Fruit fly (Drosophila melanogaster) whole organism, adult: ENCODE measurements around the gene CG13081.

Experiments used
- CG11617 ChIP-seq: fragments of 200-800 bp; sonication (Bioruptor generic); optimal IDR thresholded peaks from 2 replicates; lab custom pipeline; 2017; ENCODE audit warnings: mild to moderate bottlenecking, missing biosample characterization, missing genetic modification reagents, missing genetic modification characterization
- CG12768 ChIP-seq: fragments of 200-800 bp; sonication (Bioruptor generic); optimal IDR thresholded peaks from 2 replicates; lab custom pipeline; 2017; ENCODE audit warnings: missing biosample characterization, missing genetic modification characterization, mild to moderate bottlenecking, moderate library complexity, missing genetic modification reagents
- CG14711 ChIP-seq: fragments of 200-800 bp; sonication (Bioruptor generic); optimal IDR thresholded peaks from 2 replicates; lab custom pipeline; 2018; ENCODE audit warnings: missing biosample characterization, mild to moderate bottlenecking, missing genetic modification characterization, moderate library complexity
- CG1620 ChIP-seq: fragments of 200-800 bp; sonication (Bioruptor generic); optimal IDR thresholded peaks from 2 replicates; lab custom pipeline; 2016; ENCODE audit warnings: missing biosample characterization, missing genetic modification characterization
- CG33017 ChIP-seq: fragments of 200-800 bp; sonication (Bioruptor generic); optimal IDR thresholded peaks from 2 replicates; lab custom pipeline; 2018; ENCODE audit warnings: missing biosample characterization, mild to moderate bottlenecking, missing genetic modification characterization, moderate library complexity
- CG5204 ChIP-seq: fragments of 200-800 bp; sonication (Bioruptor generic); optimal IDR thresholded peaks from 2 replicates; lab custom pipeline; 2016; ENCODE audit warnings: missing biosample characterization, missing genetic modification characterization
- CG7045 ChIP-seq: fragments of 200-800 bp; sonication (Bioruptor generic); optimal IDR thresholded peaks from 2 replicates; lab custom pipeline; 2017; ENCODE audit warnings: missing biosample characterization, mild to moderate bottlenecking, missing genetic modification characterization
- CG7101 ChIP-seq: fragments of 200-800 bp; sonication (Bioruptor generic); optimal IDR thresholded peaks from 2 replicates; lab custom pipeline; 2018; ENCODE audit warnings: missing biosample characterization, mild to moderate bottlenecking, missing genetic modification characterization, moderate library complexity
- Clk ChIP-seq: fragments of 200-800 bp; sonication (Bioruptor generic); optimal IDR thresholded peaks from 2 replicates; lab custom pipeline; 2017; ENCODE audit warnings: missing biosample characterization, missing genetic modification characterization
- Crg-1 ChIP-seq: fragments of 200-800 bp; sonication (Bioruptor generic); optimal IDR thresholded peaks from 2 replicates; lab custom pipeline; 2016; ENCODE audit warnings: missing biosample characterization, missing genetic modification characterization
- Hr96 ChIP-seq: fragments of 200-800 bp; sonication (Bioruptor generic); optimal IDR thresholded peaks from 2 replicates; lab custom pipeline; 2016; ENCODE audit warnings: missing biosample characterization, missing genetic modification characterization
- Mnt ChIP-seq: fragments of 200-800 bp; sonication (Bioruptor generic); optimal IDR thresholded peaks from 2 replicates; lab custom pipeline; 2016; ENCODE audit warnings: missing biosample characterization, mild to moderate bottlenecking, missing genetic modification characterization
- bab1 ChIP-seq: fragments of 200-800 bp; sonication (Bioruptor generic); optimal IDR thresholded peaks from 3 replicates; lab custom pipeline; 2019; ENCODE audit warnings: missing biosample characterization, mild to moderate bottlenecking, missing genetic modification characterization, moderate library complexity
- cic ChIP-seq: fragments of 200-800 bp; sonication (Bioruptor generic); optimal IDR thresholded peaks from 2 replicates; lab custom pipeline; 2017; ENCODE audit warnings: missing biosample characterization, mild to moderate bottlenecking, missing genetic modification characterization, moderate library complexity
- cnc ChIP-seq, 2 experiments: fragments of >200 bp; optimal IDR thresholded peaks; 2 replicates each; lab custom pipeline; 2017
- kay ChIP-seq: fragments of 200-800 bp; sonication (Bioruptor generic); peaks from one replicate; lab custom pipeline; 2016; ENCODE audit warnings: missing biosample characterization, missing genetic modification characterization, borderline replicate concordance
- ovo ChIP-seq: fragments of 200-800 bp; sonication (Bioruptor generic); optimal IDR thresholded peaks from 2 replicates; lab custom pipeline; 2016; ENCODE audit warnings: missing biosample characterization, missing genetic modification characterization
- pad ChIP-seq: fragments of 200-800 bp; sonication (Bioruptor generic); optimal IDR thresholded peaks from 3 replicates; lab custom pipeline; 2017; ENCODE audit warnings: missing biosample characterization, missing genetic modification characterization, mild to moderate bottlenecking, moderate library complexity, missing genetic modification reagents
- tj ChIP-seq: fragments of 200-800 bp; sonication (Bioruptor generic); optimal IDR thresholded peaks from 3 replicates; lab custom pipeline; 2017; ENCODE audit warnings: missing biosample characterization, mild to moderate bottlenecking, missing genetic modification characterization, moderate library complexity
- toe ChIP-seq: fragments of 200-800 bp; sonication (Bioruptor generic); optimal IDR thresholded peaks from 2 replicates; lab custom pipeline; 2016; ENCODE audit warnings: missing biosample characterization, missing genetic modification characterization

CG13081 gene

dm6 chr2L:19537779-19538456 is 2.5 kb upstream of the CG13081 start, which contains the start of gene CG13082:
CG13082 (plus strand) TSS chr2L:19538425.
- TF ChIP-seq tj (GFP tag; lab: Kevin White, UChicago), result no peak
- no peak for TF ChIP-seq cic (GFP tag; lab: Kevin White, UChicago)
- TF ChIP-seq Hr96 (GFP tag; lab: Kevin White, UChicago), result no peak
- TF ChIP-seq CG33017 (tag; lab: Kevin White, UChicago), result no peak
- no peak for TF ChIP-seq ovo
- TF ChIP-seq cnc (optimal IDR thresholded peaks at IDR 0.05; lab: Kevin White, UChicago), result no peak

- TF ChIP-seq tj (GFP tag; lab: Kevin White, UChicago), result no peak
- no peak for TF ChIP-seq cic (GFP tag; lab: Kevin White, UChicago)
- TF ChIP-seq CG14711, result no peak
- TF ChIP-seq CG5204 (GFP tag; lab: Kevin White, UChicago), result no peak
- no peak for TF ChIP-seq ovo
- TF ChIP-seq Clk (GFP tag; lab: Kevin White, UChicago), result no peak
- no peak for TF ChIP-seq Crg-1 (GFP tag; lab: Kevin White, UChicago)
- TF ChIP-seq CG12768 (GFP tag; lab: Kevin White, UChicago), result no peak
- no peak for TF ChIP-seq CG33017 (tag; lab: Kevin White, UChicago)
- peak; percentile 8 for TF ChIP-seq CG1620 (GFP tag; lab: Kevin White, UChicago)
- TF ChIP-seq CG7045 (GFP tag; lab: Kevin White, UChicago), result no peak
- TF ChIP-seq CG11617 (GFP tag; lab: Kevin White, UChicago), result peak; percentile 22
- no peak for TF ChIP-seq toe
- peak; percentile 60 for TF ChIP-seq bab1 (GFP tag; lab: Kevin White, UChicago)
- no peak for TF ChIP-seq Hr96 (GFP tag; lab: Kevin White, UChicago)
- TF ChIP-seq kay, result peak; percentile 95
- TF ChIP-seq pad (GFP tag; lab: Kevin White, UChicago), result no peak
- TF ChIP-seq cnc (optimal IDR thresholded peaks at IDR 0.05; lab: Kevin White, UChicago), result peak; percentile 41 to 89
- peak; percentile 34 for TF ChIP-seq Mnt
- TF ChIP-seq CG7101 (tag; lab: Kevin White, UChicago), result peak; percentile 14
Observed at dm6 chr2L:19542268-19542773, 1.9 kb downstream of the CG13081 start.

- TF ChIP-seq CG33017 (tag; lab: Kevin White, UChicago) (peak; percentile 21), toe (no peak), kay (peak; percentile 48)
Observed at dm6 chr2L:19543010-19543564, 2.7 kb downstream of the CG13081 start.

- peak; percentile 74 for TF ChIP-seq cic (GFP tag; lab: Kevin White, UChicago)
- TF ChIP-seq CG7045 (GFP tag; lab: Kevin White, UChicago), result peak; percentile 71
- TF ChIP-seq CG12768 (GFP tag; lab: Kevin White, UChicago), result peak; percentile 77
- peak; percentile 73 for TF ChIP-seq CG33017 (tag; lab: Kevin White, UChicago)
- TF ChIP-seq CG1620 (GFP tag; lab: Kevin White, UChicago), result no peak
- no peak for TF ChIP-seq ovo
- no peak for TF ChIP-seq Clk (GFP tag; lab: Kevin White, UChicago)
- TF ChIP-seq CG11617 (GFP tag; lab: Kevin White, UChicago), result peak; percentile 85
- peak; percentile 34 for TF ChIP-seq pad (GFP tag; lab: Kevin White, UChicago)
- TF ChIP-seq CG5204 (GFP tag; lab: Kevin White, UChicago), result peak; percentile 56
- TF ChIP-seq CG7101 (tag; lab: Kevin White, UChicago), result peak; percentile 80
- TF ChIP-seq toe, result no peak
- TF ChIP-seq Crg-1 (GFP tag; lab: Kevin White, UChicago), result no peak
- peak; percentile 67 for TF ChIP-seq CG14711
- TF ChIP-seq Mnt, result peak; percentile 62
- peak; percentile 44 to 86 for TF ChIP-seq cnc (optimal IDR thresholded peaks at IDR 0.05; lab: Kevin White, UChicago)
- TF ChIP-seq bab1 (GFP tag; lab: Kevin White, UChicago), result peak; percentile 60
- TF ChIP-seq kay, result peak; percentile 70
- peak; percentile 21 for TF ChIP-seq Hr96 (GFP tag; lab: Kevin White, UChicago)
- TF ChIP-seq tj (GFP tag; lab: Kevin White, UChicago), result peak; percentile 72
Observed at dm6 chr2L:19546869-19547710, 6.7 kb downstream of the CG13081 start, which contains the start of gene CG10337. CG10337 (minus strand) TSS chr2L:19546959.

- TF ChIP-seq ovo (peak; percentile 15), CG33017 (tag; lab: Kevin White, UChicago) (no peak), cic (GFP tag; lab: Kevin White, UChicago) (peak; percentile 48), kay (peak; percentile 98)
Observed at dm6 chr2L:19548158-19548557, 7.8 kb downstream of the CG13081 start, which contains the start of gene Tep4. Tep4 (plus strand) TSS chr2L:19548507.

dm6 chr2L:19549412-19549811 is 9.0 kb downstream of the CG13081 start:
- no peak for TF ChIP-seq Clk (GFP tag; lab: Kevin White, UChicago)
- no peak for TF ChIP-seq pad (GFP tag; lab: Kevin White, UChicago)
- TF ChIP-seq cnc (optimal IDR thresholded peaks at IDR 0.05; lab: Kevin White, UChicago), result no peak
- TF ChIP-seq kay, result no peak
- TF ChIP-seq CG12768 (GFP tag; lab: Kevin White, UChicago), result peak; percentile 6
- TF ChIP-seq tj (GFP tag; lab: Kevin White, UChicago), result peak; percentile 12
- no peak for TF ChIP-seq CG7045 (GFP tag; lab: Kevin White, UChicago)
- TF ChIP-seq Hr96 (GFP tag; lab: Kevin White, UChicago), result peak; percentile 5
- TF ChIP-seq cic (GFP tag; lab: Kevin White, UChicago), result peak; percentile 52
- TF ChIP-seq bab1 (GFP tag; lab: Kevin White, UChicago), result peak; percentile 23
